Fruit fly (Drosophila melanogaster): Measurements from ENCODE around the gene Cpr65Ec.

Gene Cpr65Ec

DNA sequence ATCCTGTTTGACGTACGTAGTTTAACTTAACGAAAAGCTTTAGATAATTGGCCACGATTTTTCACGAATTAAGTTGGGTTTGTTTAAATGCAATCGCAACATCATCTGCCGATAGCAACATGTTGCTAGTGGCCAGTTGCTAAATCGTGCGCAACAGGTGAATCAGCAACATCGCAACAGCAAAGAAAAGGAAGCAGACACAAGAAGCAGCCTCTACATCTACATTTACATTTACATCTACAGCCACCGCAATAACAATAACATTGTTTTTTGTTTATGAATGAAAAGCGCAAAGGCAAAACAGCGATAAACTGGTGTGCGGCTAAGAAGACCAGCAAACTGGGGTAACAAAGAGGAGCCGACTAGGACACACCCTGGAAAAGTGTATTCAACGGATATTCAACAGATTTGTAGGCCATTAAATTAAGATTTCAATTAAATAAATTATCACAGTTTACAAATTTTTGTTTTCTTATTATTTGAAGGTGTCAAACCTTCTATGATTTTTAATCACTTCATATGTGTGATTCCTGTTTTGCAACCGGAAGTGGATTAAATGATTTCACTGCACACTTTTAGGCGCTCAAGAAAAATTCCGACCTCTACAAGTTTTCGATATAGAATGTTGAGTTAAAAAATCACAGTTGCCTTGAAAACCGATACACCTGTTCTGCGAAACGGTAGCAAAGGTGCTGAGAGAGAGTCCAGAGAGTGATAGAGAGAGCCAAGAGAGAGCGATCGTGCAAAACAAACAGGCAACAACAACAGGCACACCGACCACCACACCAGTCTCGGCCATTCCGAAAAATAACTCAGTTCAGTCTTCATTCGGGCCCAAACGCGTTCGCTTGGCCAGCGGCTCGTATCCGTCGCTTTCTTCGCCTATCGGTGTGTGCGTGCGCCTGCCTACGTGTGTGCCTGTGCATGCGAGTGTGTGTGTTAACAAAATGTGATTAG, 41.0 kb downstream of the Cpr65Ec start, which contains the start of gene melt (continued):
- TF ChIP-seq CG13123 (GFP tag; optimal IDR thresholded peaks at IDR 0.05) (peak; percentile 68), YL-1 (GFP tag; optimal IDR thresholded peaks at IDR 0.05) (no peak), CG6683 (GFP tag; optimal IDR thresholded peaks at IDR 0.05) (peak; percentile 67), Usf (GFP tag; optimal IDR thresholded peaks at IDR 0.05) (peak; percentile 86), CG7357 (GFP tag; IDR thresholded peaks at IDR 0.05) (peak; percentile 77), Fer3 (tag; optimal IDR thresholded peaks at IDR 0.05) (peak; percentile 73), CG6765 (GFP tag; optimal IDR thresholded peaks at IDR 0.05) (peak; percentile 58), MESR4 (GFP tag; optimal IDR thresholded peaks at IDR 0.05) (no peak), gsb-n (tag; optimal IDR thresholded peaks at IDR 0.05) (peak; percentile 79), CTCF (GFP tag; optimal IDR thresholded peaks at IDR 0.05) (peak; percentile 31), danr (GFP tag; IDR thresholded peaks at IDR 0.05) (peak; percentile 51; the same call in 1 of the 2 replicates), fu2 (GFP tag; optimal IDR thresholded peaks at IDR 0.05) (peak; percentile 88), Lpt (GFP tag; optimal IDR thresholded peaks at IDR 0.05) (no peak), CG14860 (GFP tag; IDR thresholded peaks at IDR 0.05; ENCODE audit: partially characterized antibody) (no peak), zfh1 (GFP tag; IDR thresholded peaks at IDR 0.05) (no peak; the same call in 1 of the 3 replicates), CG3838 (GFP tag; optimal IDR thresholded peaks at IDR 0.05) (peak; percentile 68), Mrtf (GFP tag; IDR thresholded peaks at IDR 0.05) (peak; percentile 63; the same call in 2 of the 3 replicates), CG2712 (tag; optimal IDR thresholded peaks at IDR 0.05) (peak; percentile 93), Max (GFP tag; optimal IDR thresholded peaks at IDR 0.05) (peak; percentile 91), Neu2 (GFP tag; optimal IDR thresholded peaks at IDR 0.05; ENCODE audit: borderline replicate concordance) (peak; percentile 23), ci (GFP tag; IDR thresholded peaks at IDR 0.05) (peak; percentile 51), NC2α (GFP tag; optimal IDR thresholded peaks at IDR 0.05) (peak; percentile 59), Hr3 (GFP tag; optimal IDR thresholded peaks at IDR 0.05) (peak; percentile 88), B-H1 (GFP tag; IDR thresholded peaks at IDR 0.05) (no peak; the same call in none of the 3 replicates), Oli (tag; optimal IDR thresholded peaks at IDR 0.05) (peak; percentile 93), Chrac-16 (GFP tag; optimal IDR thresholded peaks at IDR 0.05) (peak; percentile 85), CG6791 (GFP tag; IDR thresholded peaks at IDR 0.05; ENCODE audit: partially characterized antibody) (no peak; the same call in 2 of the 3 replicates), ap (GFP tag; IDR thresholded peaks at IDR 0.05) (peak; percentile 47), CG2875 (GFP tag; optimal IDR thresholded peaks at IDR 0.05) (peak; percentile 62), HmgD (GFP tag; optimal IDR thresholded peaks at IDR 0.05) (peak; percentile 42), fd96Cb (tag; optimal IDR thresholded peaks at IDR 0.05) (peak; percentile 87), Ets65A (GFP tag) (peak; percentile 98), bsh (GFP tag; optimal IDR thresholded peaks at IDR 0.05) (peak; percentile 66 to 81), CG5953 (GFP tag; IDR thresholded peaks at IDR 0.05) (0 out of 2 replicates have a peak, but pooled peaks have one; percentile 10), repo (GFP tag; optimal IDR thresholded peaks at IDR 0.05) (peak; percentile 78), sd (tag; optimal IDR thresholded peaks at IDR 0.05) (peak; percentile 74), vvl (GFP tag; IDR thresholded peaks at IDR 0.05) (peak; percentile 62), CG7745 (tag; optimal IDR thresholded peaks at IDR 0.05) (no peak), Opbp (GFP tag; IDR thresholded peaks at IDR 0.05; ENCODE audit: partially characterized antibody) (0 out of 3 replicates have a peak, but pooled peaks have one; percentile 60), B-H2 (GFP tag; optimal IDR thresholded peaks at IDR 0.05) (peak; percentile 25), CG7372 (GFP tag; IDR thresholded peaks at IDR 0.05) (peak; percentile 78), BEAF-32 (GFP tag; optimal IDR thresholded peaks at IDR 0.05) (peak; percentile 8), chinmo (GFP tag; IDR thresholded peaks at IDR 0.05; ENCODE audit: partially characterized antibody) (peak; percentile 94; the same call in 3 of the 4 replicates), peb (GFP tag; IDR thresholded peaks at IDR 0.05) (peak; percentile 70), CG8359 (GFP tag; optimal IDR thresholded peaks at IDR 0.05; ENCODE audit: borderline replicate concordance) (peak; percentile 66), CG9797 (GFP tag; optimal IDR thresholded peaks at IDR 0.05) (no peak), eve (GFP tag; optimal IDR thresholded peaks at IDR 0.05) (no peak), Sry-δ (GFP tag; optimal IDR thresholded peaks at IDR 0.05) (peak; percentile 50)

All from whole organism, embryonic.